Fruit fly (Drosophila melanogaster) whole organism, embryonic: Measurements from ENCODE around the gene CG10510.
A peak's percentile ranks its signal among the peaks of the same experiment; 100 is the strongest.

Experiments
- Adf1 ChIP-seq: fragments of 200-800 bp; sonication (Bioruptor generic); IDR thresholded peaks from 2 replicates; pipeline ENCODE4 v1.3.6; 2022; ENCODE audit warnings: missing biosample characterization, missing genetic modification characterization
- Bteb2 ChIP-seq: fragments of 200-800 bp; sonication (Bioruptor generic); optimal IDR thresholded peaks from 2 replicates; lab custom pipeline; 2016; ENCODE audit warnings: missing biosample characterization, missing genetic modification characterization
- CG12071 ChIP-seq: fragments of 200-800 bp; sonication (Bioruptor generic); optimal IDR thresholded peaks from 3 replicates; lab custom pipeline; 2018; ENCODE audit warnings: missing biosample characterization, mild to moderate bottlenecking, missing genetic modification characterization
- CG1603 ChIP-seq: fragments of 200-800 bp; sonication (Bioruptor generic); optimal IDR thresholded peaks from 2 replicates; lab custom pipeline; 2019; ENCODE audit warnings: missing biosample characterization, mild to moderate bottlenecking, missing genetic modification characterization, moderate library complexity
- CG18619 ChIP-seq: fragments of 200-800 bp; sonication (Bioruptor generic); optimal IDR thresholded peaks from 3 replicates; lab custom pipeline; 2017; ENCODE audit warnings: missing biosample characterization, mild to moderate bottlenecking, missing genetic modification characterization
- CG2116 ChIP-seq: fragments of 200-800 bp; sonication (Bioruptor generic); optimal IDR thresholded peaks from 3 replicates; lab custom pipeline; 2018; ENCODE audit warnings: missing biosample characterization, mild to moderate bottlenecking, missing genetic modification characterization
- CG2712 ChIP-seq: fragments of 200-800 bp; optimal IDR thresholded peaks from 3 replicates; lab custom pipeline; 2019; ENCODE audit warnings: missing biosample characterization, mild to moderate bottlenecking, missing genetic modification characterization, moderate library complexity
- CG31224 ChIP-seq: fragments of 200-800 bp; sonication (Bioruptor generic); IDR thresholded peaks from 2 replicates; pipeline ENCODE4 v1.3.6; 2022; ENCODE audit warnings: missing biosample characterization, missing genetic modification characterization
- CG3407 ChIP-seq: fragments of 200-800 bp; sonication (Bioruptor generic); optimal IDR thresholded peaks from 2 replicates; lab custom pipeline; 2018; ENCODE audit warnings: missing biosample characterization, mild to moderate bottlenecking, missing genetic modification characterization
- CG6854 ChIP-seq: fragments of 200-800 bp; sonication (Bioruptor generic); optimal IDR thresholded peaks from 3 replicates; lab custom pipeline; 2017; ENCODE audit warnings: missing biosample characterization, mild to moderate bottlenecking, missing genetic modification characterization
- CG7271 ChIP-seq: fragments of 200-800 bp; sonication (Bioruptor generic); optimal IDR thresholded peaks from 2 replicates; lab custom pipeline; 2018; ENCODE audit warnings: missing biosample characterization, mild to moderate bottlenecking, missing genetic modification characterization, moderate library complexity
- CG8944 ChIP-seq: fragments of 200-800 bp; sonication (Bioruptor generic); optimal IDR thresholded peaks from 3 replicates; lab custom pipeline; 2016; ENCODE audit warnings: missing biosample characterization, missing genetic modification characterization
- CG9727 ChIP-seq: fragments of 200-800 bp; sonication (Bioruptor generic); optimal IDR thresholded peaks from 3 replicates; lab custom pipeline; 2017; ENCODE audit warnings: missing biosample characterization, mild to moderate bottlenecking, missing genetic modification characterization
- CoRest ChIP-seq: fragments of 200-800 bp; sonication (Bioruptor generic); optimal IDR thresholded peaks from 3 replicates; lab custom pipeline; 2018; ENCODE audit warnings: missing biosample characterization, mild to moderate bottlenecking, missing genetic modification characterization, moderate library complexity
- Dp ChIP-seq: fragments of 200-800 bp; sonication (Bioruptor generic); optimal IDR thresholded peaks from 2 replicates; lab custom pipeline; 2018; ENCODE audit warnings: missing biosample characterization, mild to moderate bottlenecking, missing genetic modification characterization, moderate library complexity
- Drgx ChIP-seq: fragments of 200-800 bp; sonication (Bioruptor generic); IDR thresholded peaks from 2 replicates; pipeline ENCODE4 v1.3.6; 2022; ENCODE audit warnings: missing biosample characterization, missing genetic modification characterization
- E2f2 ChIP-seq: fragments of 200-800 bp; sonication (Bioruptor generic); IDR thresholded peaks from 2 replicates; pipeline ENCODE4 v1.3.6; 2022; ENCODE audit warnings: missing biosample characterization, missing genetic modification characterization
- ERR ChIP-seq: fragments of 200-800 bp; sonication (Bioruptor generic); optimal IDR thresholded peaks from 2 replicates; lab custom pipeline; 2016; ENCODE audit warnings: missing biosample characterization, missing genetic modification characterization
- Ets97D ChIP-seq: fragments of 200-800 bp; sonication (Bioruptor generic); optimal IDR thresholded peaks from 3 replicates; lab custom pipeline; 2016; ENCODE audit warnings: missing biosample characterization, missing genetic modification characterization
- GATAe ChIP-seq: fragments of 200-800 bp; sonication (Bioruptor generic); conservative IDR thresholded peaks from 2 replicates; pipeline ENCODE4 v1.3.6; 2022; ENCODE audit warnings: missing biosample characterization, missing genetic modification characterization
- HLH4C ChIP-seq: fragments of 200-800 bp; sonication (Bioruptor generic); IDR thresholded peaks from 3 replicates; pipeline ENCODE4 v1.3.6; 2022; ENCODE audit warnings: missing biosample characterization, missing genetic modification characterization; ENCODE audit not compliant: partially characterized antibody
- HLHmδ ChIP-seq: fragments of 200-800 bp; sonication (Bioruptor generic); optimal IDR thresholded peaks from 2 replicates; lab custom pipeline; 2018; ENCODE audit warnings: missing biosample characterization, mild to moderate bottlenecking, missing genetic modification characterization, moderate library complexity
- Usf ChIP-seq: fragments of 200-800 bp; sonication (Bioruptor generic); optimal IDR thresholded peaks from 2 replicates; lab custom pipeline; 2017; ENCODE audit warnings: missing genotype, missing biosample characterization, missing genetic modification characterization
- Xbp1 ChIP-seq: fragments of 200-800 bp; sonication (Bioruptor generic); optimal IDR thresholded peaks from 3 replicates; lab custom pipeline; 2016; ENCODE audit warnings: missing biosample characterization, mild to moderate bottlenecking, missing genetic modification characterization
- al ChIP-seq: fragments of 200-800 bp; sonication (Bioruptor generic); IDR thresholded peaks from 2 replicates; pipeline ENCODE4 v1.3.6; 2022; ENCODE audit warnings: missing biosample characterization, missing genetic modification characterization
- az2 ChIP-seq: fragments of 200-800 bp; sonication (Bioruptor generic); optimal IDR thresholded peaks from 3 replicates; lab custom pipeline; 2016; ENCODE audit warnings: missing biosample characterization, missing genetic modification characterization
- bab2 ChIP-seq: fragments of 200-800 bp; sonication (Bioruptor generic); optimal IDR thresholded peaks from 2 replicates; lab custom pipeline; 2016; ENCODE audit warnings: missing biosample characterization, missing genetic modification characterization
- ewg ChIP-seq: fragments of 200-800 bp; sonication (Bioruptor generic); optimal IDR thresholded peaks from 3 replicates; lab custom pipeline; 2017; ENCODE audit warnings: mild to moderate bottlenecking, missing biosample characterization, missing genetic modification reagents, missing genetic modification characterization
- gem ChIP-seq: fragments of 200-800 bp; sonication (Bioruptor generic); optimal IDR thresholded peaks from 2 replicates; lab custom pipeline; 2019; ENCODE audit warnings: missing biosample characterization, mild to moderate bottlenecking, missing genetic modification characterization, moderate library complexity
- jigr1 ChIP-seq: fragments of 200-800 bp; sonication (Bioruptor generic); IDR thresholded peaks from 3 replicates; pipeline ENCODE4 v1.3.6; 2022; ENCODE audit warnings: missing biosample characterization, missing genetic modification characterization
- kay ChIP-seq: fragments of 200-800 bp; sonication (Bioruptor generic); optimal IDR thresholded peaks from 2 replicates; lab custom pipeline; 2016; ENCODE audit warnings: missing biosample characterization, missing genetic modification characterization
- lab ChIP-seq: fragments of 200-800 bp; sonication (Bioruptor generic); optimal IDR thresholded peaks from 3 replicates; lab custom pipeline; 2017; ENCODE audit warnings: missing biosample characterization, missing genetic modification characterization, mild to moderate bottlenecking, moderate library complexity, missing genetic modification reagents
- mld ChIP-seq: fragments of 200-800 bp; sonication (Bioruptor generic); IDR thresholded peaks from 3 replicates; pipeline ENCODE4 v1.3.6; 2022; ENCODE audit warnings: missing biosample characterization, missing genetic modification characterization; ENCODE audit not compliant: partially characterized antibody
- nerfin-1 ChIP-seq: fragments of 200-800 bp; sonication (Bioruptor generic); optimal IDR thresholded peaks from 3 replicates; lab custom pipeline; 2019; ENCODE audit warnings: missing biosample characterization, mild to moderate bottlenecking, missing genetic modification characterization, moderate library complexity
- nmo ChIP-seq: fragments of 200-800 bp; sonication (Bioruptor generic); optimal IDR thresholded peaks from 2 replicates; lab custom pipeline; 2018; ENCODE audit warnings: missing biosample characterization, mild to moderate bottlenecking, missing genetic modification characterization, moderate library complexity
- nom ChIP-seq: fragments of 200-800 bp; sonication (Bioruptor generic); optimal IDR thresholded peaks from 2 replicates; lab custom pipeline; 2017; ENCODE audit warnings: missing biosample characterization, missing genetic modification characterization, mild to moderate bottlenecking, moderate library complexity, missing genetic modification reagents
- oc ChIP-seq: fragments of 200-800 bp; sonication (Bioruptor generic); optimal IDR thresholded peaks from 2 replicates; lab custom pipeline; 2018; ENCODE audit warnings: missing biosample characterization, mild to moderate bottlenecking, missing genetic modification characterization, moderate library complexity
- onecut ChIP-seq: fragments of 200-800 bp; sonication (Bioruptor generic); IDR thresholded peaks from 2 replicates; pipeline ENCODE4 v1.3.6; 2022; ENCODE audit warnings: missing biosample characterization, missing genetic modification characterization
- org-1 ChIP-seq: fragments of 200-800 bp; sonication (Bioruptor generic); optimal IDR thresholded peaks from 2 replicates; lab custom pipeline; 2017; ENCODE audit warnings: missing biosample characterization, missing genetic modification characterization
- phol ChIP-seq: fragments of 200-800 bp; sonication (Bioruptor generic); optimal IDR thresholded peaks from 3 replicates; lab custom pipeline; 2018; ENCODE audit warnings: missing biosample characterization, mild to moderate bottlenecking, missing genetic modification characterization, moderate library complexity
- prd ChIP-seq, 3 experiments: fragments of >200 bp in 2 of 3; fragments of 200-800 bp in 1 of 3; sonication (Bioruptor generic) in 1 of 3; optimal IDR thresholded peaks in 2 of 3; IDR thresholded peaks in 1 of 3; 2 replicates in 2 of 3; 3 replicates in 1 of 3; pipeline versions ENCODE4 v1.3.6 to Lab custom; 2017 to 2022; ENCODE audit warnings: missing biosample characterization in 1 of 3, missing genetic modification characterization in 1 of 3
- psq ChIP-seq: fragments of 200-800 bp; sonication (Bioruptor generic); optimal IDR thresholded peaks from 2 replicates; lab custom pipeline; 2017; ENCODE audit warnings: missing biosample characterization, missing genetic modification characterization
- pzg ChIP-seq: fragments of 200-800 bp; sonication (Bioruptor generic); optimal IDR thresholded peaks from 3 replicates; lab custom pipeline; 2018; ENCODE audit warnings: missing biosample characterization, mild to moderate bottlenecking, missing genetic modification characterization, moderate library complexity
- tio ChIP-seq: fragments of 200-800 bp; sonication (Bioruptor generic); optimal IDR thresholded peaks from 2 replicates; lab custom pipeline; 2017; ENCODE audit warnings: missing biosample characterization, missing genetic modification characterization, inconsistent platforms
- tx ChIP-seq: fragments of 200-800 bp; sonication (Bioruptor generic); optimal IDR thresholded peaks from 2 replicates; lab custom pipeline; 2016; ENCODE audit warnings: missing biosample characterization, missing genetic modification characterization
- unc-4 ChIP-seq: fragments of 200-800 bp; sonication (Bioruptor generic); IDR thresholded peaks from 2 replicates; pipeline ENCODE4 v1.3.6; 2022; ENCODE audit warnings: missing biosample characterization, missing genetic modification characterization; ENCODE audit not compliant: partially characterized antibody
- vvl ChIP-seq: fragments of 200-800 bp; sonication (Bioruptor generic); IDR thresholded peaks from 2 replicates; pipeline ENCODE4 v1.3.6; 2022; ENCODE audit warnings: missing biosample characterization, missing genetic modification characterization
- z ChIP-seq: fragments of 200-800 bp; sonication (Bioruptor generic); IDR thresholded peaks from 3 replicates; pipeline ENCODE4 v1.3.6; 2022; ENCODE audit warnings: missing biosample characterization, missing genetic modification characterization

The CG10510 gene

dm6 chr3L:21175531-21176271 lies 34.2 kb downstream of the CG10510 start (continued):
- TF ChIP-seq pzg = peak; percentile 93
- no peak for TF ChIP-seq al (GFP tag; lab: Robert Waterston, UW)
- peak; percentile 81 for TF ChIP-seq CG1603 (tag; lab: Kevin White, UChicago)
- peak; percentile 65 for TF ChIP-seq phol
- TF ChIP-seq ERR = no peak
- no peak for TF ChIP-seq CG12071
- no peak for TF ChIP-seq CG9727 (GFP tag; lab: Kevin White, UChicago)
- no peak for TF ChIP-seq Usf (GFP tag; lab: Kevin White, UChicago)
- peak; percentile 56 for TF ChIP-seq CG2712 (tag; lab: Kevin White, UChicago)
- no peak for TF ChIP-seq Xbp1 (GFP tag; lab: Kevin White, UChicago)
- no peak for TF ChIP-seq oc (tag; lab: Kevin White, UChicago)
- TF ChIP-seq CG18619 (GFP tag; lab: Kevin White, UChicago) = no peak
- TF ChIP-seq Drgx (GFP tag; lab: Robert Waterston, UW) = no peak
- no peak for TF ChIP-seq kay (GFP tag; lab: Kevin White, UChicago)
- TF ChIP-seq Adf1 (GFP tag; lab: Robert Waterston, UW) = peak; percentile 35; the same call in 1 of the 2 replicates
- TF ChIP-seq psq (GFP tag; lab: Kevin White, UChicago) = no peak
- peak; percentile 11 for TF ChIP-seq nom (GFP tag; lab: Kevin White, UChicago)
- TF ChIP-seq vvl (GFP tag; lab: Robert Waterston, UW) = no peak
- TF ChIP-seq nmo (GFP tag; lab: Kevin White, UChicago) = peak; percentile 67
- no peak for TF ChIP-seq HLH4C
- peak; percentile 38 for TF ChIP-seq ewg (GFP tag; lab: Kevin White, UChicago)
- no peak for TF ChIP-seq Bteb2 (GFP tag; lab: Kevin White, UChicago)
- peak; percentile 1 for TF ChIP-seq gem
- no peak for TF ChIP-seq CG6854 (GFP tag; lab: Kevin White, UChicago)
- TF ChIP-seq E2f2 (GFP tag; lab: Robert Waterston, UW) = peak; percentile 60
- peak; percentile 56 for TF ChIP-seq Dp (GFP tag; lab: Kevin White, UChicago)
- peak; percentile 70 for TF ChIP-seq Ets97D (GFP tag; lab: Kevin White, UChicago)
- peak; percentile 11; the same call in 1 of the 2 replicates for TF ChIP-seq onecut
- peak; percentile 50 for TF ChIP-seq nerfin-1 (tag; lab: Kevin White, UChicago)
- no peak for TF ChIP-seq z
- no peak for TF ChIP-seq CG31224 (GFP tag; lab: Robert Waterston, UW)
- no peak for TF ChIP-seq mld (GFP tag; lab: Robert Waterston, UW)
- TF ChIP-seq jigr1 (GFP tag; lab: Robert Waterston, UW) = no peak
- peak; percentile 68 for TF ChIP-seq CG7271
- TF ChIP-seq unc-4 (GFP tag; lab: Robert Waterston, UW) = peak; percentile 55; the same call in 1 of the 2 replicates
- no peak for TF ChIP-seq lab (GFP tag; lab: Kevin White, UChicago)
- no peak for TF ChIP-seq tx (GFP tag; lab: Kevin White, UChicago)
- TF ChIP-seq CG2116 (GFP tag; lab: Kevin White, UChicago) = peak; percentile 68
- no peak for TF ChIP-seq GATAe (GFP tag; lab: Robert Waterston, UW)
- TF ChIP-seq prd (optimal IDR thresholded peaks at IDR 0.05; lab: Kevin White, UChicago) = no peak
- TF ChIP-seq prd (GFP tag; IDR thresholded peaks at IDR 0.05; lab: Robert Waterston, UW) = 0 out of 3 replicates have a peak, but pooled peaks have one; percentile 4
- TF ChIP-seq az2 (GFP tag; lab: Kevin White, UChicago) = no peak
- no peak for TF ChIP-seq CG3407 (GFP tag; lab: Kevin White, UChicago)
- no peak for TF ChIP-seq org-1 (GFP tag; lab: Kevin White, UChicago)
- TF ChIP-seq CoRest (tag; lab: Kevin White, UChicago) = peak; percentile 39
- TF ChIP-seq CG8944 = no peak
- no peak for TF ChIP-seq tio
- no peak for TF ChIP-seq HLHmδ (GFP tag; lab: Kevin White, UChicago)
- TF ChIP-seq bab2 (GFP tag; lab: Kevin White, UChicago) = no peak
